Fruit fly (Drosophila melanogaster) whole organism: ENCODE measurements around the gene Ogdh.
"Not testable (repeated sequence)": the region's sequence is repeated elsewhere in the genome, so short reads cannot be mapped to it uniquely, and the experiment has no call there.

Experiments
- CG8478 ChIP-seq: fragments of >200 bp; optimal IDR thresholded peaks from 2 replicates; lab custom pipeline; 2018; ENCODE audit warnings: inconsistent platforms
- Dll ChIP-seq: fragments of >200 bp; optimal IDR thresholded peaks from 2 replicates; lab custom pipeline; 2017
- EcR ChIP-seq, 2 experiments: fragments of >200 bp; optimal IDR thresholded peaks; 2 replicates each; lab custom pipeline; 2017; ENCODE audit warnings: missing biosample characterization in 2 of 2, missing genetic modification characterization in 2 of 2, missing genetic modification reagents in 2 of 2
- pan ChIP-seq: fragments of >200 bp; optimal IDR thresholded peaks from 2 replicates; lab custom pipeline; 2017
- psq ChIP-seq: fragments of >200 bp; optimal IDR thresholded peaks from 2 replicates; lab custom pipeline; 2017
- usp ChIP-seq: fragments of >200 bp; optimal IDR thresholded peaks from 2 replicates; lab custom pipeline; 2017; ENCODE audit warnings: missing biosample characterization, missing genetic modification characterization, mixed read lengths

Ogdh gene

dm6 chr3L:16954522-16954921, at the start of gene Ogdh:
Ogdh (plus strand) TSS chr3L:16954822.
- not testable (repeated sequence) for TF ChIP-seq usp (GFP tag; lab: Kevin White, UChicago); Dll (lab: Kevin White, UChicago); EcR (GFP tag; optimal IDR thresholded peaks at IDR 0.05; lab: Kevin White, UChicago)

DNA sequence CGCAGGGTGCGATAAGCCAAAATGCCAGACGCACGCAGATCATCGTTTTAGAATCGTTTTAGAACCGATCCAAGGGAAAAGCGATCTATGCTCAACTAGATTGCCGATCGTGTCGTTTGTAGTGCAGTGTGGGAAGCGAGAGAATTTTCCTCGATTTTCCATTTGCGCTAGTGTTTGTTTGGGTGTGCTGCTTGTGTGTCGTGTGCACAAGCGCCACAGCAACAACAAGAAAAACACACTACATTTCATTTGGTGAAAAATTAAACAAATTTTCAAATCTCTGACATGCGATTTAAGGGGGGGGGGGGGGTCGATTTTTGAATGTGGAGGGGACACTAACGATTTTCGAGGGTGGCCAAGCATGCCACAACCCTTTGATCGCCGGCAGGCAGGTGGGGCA, 44.2 kb upstream of the Ogdh start:
- TF ChIP-seq Dll (lab: Kevin White, UChicago) (no peak), psq (no peak), EcR (GFP tag; optimal IDR thresholded peaks at IDR 0.05; lab: Kevin White, UChicago) (no peak), usp (GFP tag; lab: Kevin White, UChicago) (no peak), CG8478 (lab: Kevin White, UChicago) (no peak), pan (lab: Kevin White, UChicago) (no peak)

DNA sequence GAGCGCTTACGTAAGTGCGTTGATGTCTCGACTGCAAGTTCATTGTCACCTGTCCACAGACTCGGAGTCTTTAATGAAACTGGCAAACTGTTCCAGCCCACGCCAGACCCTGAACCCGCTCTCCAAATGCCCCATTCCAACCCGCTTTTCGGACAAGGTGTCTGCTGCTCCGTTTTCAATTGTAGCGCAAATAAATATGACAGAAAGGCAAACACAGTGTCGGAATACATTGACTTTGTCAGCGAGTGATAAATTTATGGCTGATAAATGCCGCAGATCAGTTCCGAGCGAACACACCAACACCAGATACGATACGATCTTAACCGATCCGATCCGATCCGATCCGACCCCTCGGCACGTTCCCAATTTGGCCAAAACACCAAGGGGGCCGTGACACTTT, 40.5 kb upstream of the Ogdh start:
- no peak for TF ChIP-seq EcR (GFP tag; optimal IDR thresholded peaks at IDR 0.05; lab: Kevin White, UChicago)
- no peak for TF ChIP-seq Dll (lab: Kevin White, UChicago)

dm6 chr3L:16915766-16916476, 38.7 kb upstream of the Ogdh start:
- TF ChIP-seq EcR (GFP tag; optimal IDR thresholded peaks at IDR 0.05; lab: Kevin White, UChicago) (no peak), psq (no peak), usp (GFP tag; lab: Kevin White, UChicago) (no peak), Dll (lab: Kevin White, UChicago) (no peak), CG8478 (lab: Kevin White, UChicago) (no peak), pan (lab: Kevin White, UChicago) (no peak)

- TF ChIP-seq EcR (GFP tag; optimal IDR thresholded peaks at IDR 0.05; lab: Kevin White, UChicago) (no peak), CG8478 (lab: Kevin White, UChicago) (no peak), usp (GFP tag; lab: Kevin White, UChicago) (no peak), psq (no peak), Dll (lab: Kevin White, UChicago) (no peak), pan (lab: Kevin White, UChicago) (no peak)
Measured at dm6 chr3L:16917409-16918173, 37.0 kb upstream of the Ogdh start.

DNA sequence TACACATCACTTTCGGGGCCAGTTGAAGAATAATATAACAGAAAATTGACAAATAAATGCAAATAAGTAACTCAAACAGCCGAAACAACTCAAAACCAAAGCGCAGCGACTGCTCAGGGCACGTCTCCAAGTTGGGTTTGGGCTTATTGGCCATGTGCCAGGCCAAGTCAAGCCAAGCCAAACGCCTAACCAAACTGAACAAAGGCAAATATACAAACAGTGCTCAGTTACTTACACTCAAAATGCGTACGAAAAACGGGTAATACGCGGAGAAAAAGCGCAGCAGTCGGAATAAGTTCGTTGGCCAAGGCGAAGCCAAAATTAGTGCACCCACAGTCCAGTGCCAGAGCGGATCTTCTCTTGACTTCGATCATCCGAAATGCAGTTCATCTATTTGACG, 31.7 kb upstream of the Ogdh start, which contains the start of gene CG13028:
Gene CG13028 (plus strand): TSS at position 301 of the 400 bp plus-strand sequence.
- TF ChIP-seq EcR (GFP tag; optimal IDR thresholded peaks at IDR 0.05; lab: Kevin White, UChicago) (peak in 1 of 2 experiments; percentile 2), psq (no peak)

DNA sequence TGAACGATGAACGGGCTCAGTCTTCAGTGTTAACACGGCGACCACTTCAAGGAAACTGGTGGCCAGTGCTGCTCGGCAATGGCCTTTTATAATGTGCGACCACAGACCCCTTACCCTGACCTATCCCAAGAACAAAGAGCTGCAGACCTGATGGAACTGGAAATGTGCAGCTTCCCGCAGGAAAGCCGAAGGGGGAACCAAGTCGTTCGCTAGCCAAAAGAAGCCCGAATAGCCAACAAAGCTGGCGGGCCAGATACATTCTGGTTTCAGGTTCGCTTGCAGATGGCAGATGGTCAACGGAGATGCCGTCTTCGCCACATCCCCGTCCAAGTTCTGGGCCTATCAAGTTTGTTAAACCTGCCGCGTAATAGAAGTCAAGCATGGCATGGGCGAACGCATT, 27.2 kb upstream of the Ogdh start, which contains the start of gene CG13023:
Gene CG13023 (minus strand): TSS at position 60 of the 400 bp plus-strand sequence.
- TF ChIP-seq CG8478 (lab: Kevin White, UChicago) (no peak), psq (no peak), pan (lab: Kevin White, UChicago) (no peak), EcR (GFP tag; optimal IDR thresholded peaks at IDR 0.05; lab: Kevin White, UChicago) (peak in 1 of 2 experiments; percentile 72)

- TF ChIP-seq EcR (GFP tag; optimal IDR thresholded peaks at IDR 0.05; lab: Kevin White, UChicago), result no peak
- TF ChIP-seq pan (lab: Kevin White, UChicago), result no peak
- TF ChIP-seq CG8478 (lab: Kevin White, UChicago), result peak; percentile 51
- no peak for TF ChIP-seq Dll (lab: Kevin White, UChicago)
- no peak for TF ChIP-seq usp (GFP tag; lab: Kevin White, UChicago)
Measured at dm6 chr3L:16930522-16930921, 24.1 kb upstream of the Ogdh start.

- TF ChIP-seq psq, result no peak
- TF ChIP-seq Dll (lab: Kevin White, UChicago), result no peak
- no peak for TF ChIP-seq pan (lab: Kevin White, UChicago)
- TF ChIP-seq EcR (GFP tag; optimal IDR thresholded peaks at IDR 0.05; lab: Kevin White, UChicago), result no peak
- no peak for TF ChIP-seq CG8478 (lab: Kevin White, UChicago)
- TF ChIP-seq usp (GFP tag; lab: Kevin White, UChicago), result no peak
Measured at dm6 chr3L:16935284-16935683, 19.3 kb upstream of the Ogdh start, which contains the start of gene CG11905. CG11905 (minus strand) TSS chr3L:16935536.

dm6 chr3L:16936689-16937088, 17.9 kb upstream of the Ogdh start:
- TF ChIP-seq usp (GFP tag; lab: Kevin White, UChicago) (no peak), CG8478 (lab: Kevin White, UChicago) (no peak), Dll (lab: Kevin White, UChicago) (no peak), EcR (GFP tag; optimal IDR thresholded peaks at IDR 0.05; lab: Kevin White, UChicago) (no peak)

dm6 chr3L:16938852-16939251, 15.8 kb upstream of the Ogdh start, which contains the start of gene CG13022:
CG13022 (minus strand) TSS chr3L:16938952.
- TF ChIP-seq pan (lab: Kevin White, UChicago) (no peak), psq (no peak), CG8478 (lab: Kevin White, UChicago) (no peak), Dll (lab: Kevin White, UChicago) (no peak), usp (GFP tag; lab: Kevin White, UChicago) (no peak), EcR (GFP tag; optimal IDR thresholded peaks at IDR 0.05; lab: Kevin White, UChicago) (no peak)

DNA sequence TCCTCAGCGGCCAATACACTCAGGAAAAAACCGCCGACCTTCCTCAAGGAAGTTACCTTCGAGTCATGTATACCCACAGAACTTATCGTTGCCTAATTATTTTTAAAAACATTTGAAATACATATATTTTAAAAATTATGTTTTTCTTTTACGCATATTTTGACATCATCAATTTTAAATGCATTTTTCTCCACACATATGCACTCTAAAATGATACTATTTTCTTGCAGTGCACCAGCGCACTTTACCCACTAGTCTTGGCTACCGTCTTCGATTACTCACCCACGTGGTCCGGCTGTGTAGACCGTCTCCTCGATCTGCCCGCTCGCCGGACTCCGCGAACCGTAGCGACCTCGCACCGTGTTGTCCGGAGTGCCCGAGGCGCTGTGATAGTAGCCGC, 13.3 kb upstream of the Ogdh start:
- TF ChIP-seq EcR (GFP tag; optimal IDR thresholded peaks at IDR 0.05; lab: Kevin White, UChicago) (no peak), CG8478 (lab: Kevin White, UChicago) (no peak), pan (lab: Kevin White, UChicago) (no peak), psq (no peak), Dll (lab: Kevin White, UChicago) (no peak), usp (GFP tag; lab: Kevin White, UChicago) (no peak)
